Worm (Caenorhabditis elegans): ENCODE data around the gene glt-4.

DNA sequence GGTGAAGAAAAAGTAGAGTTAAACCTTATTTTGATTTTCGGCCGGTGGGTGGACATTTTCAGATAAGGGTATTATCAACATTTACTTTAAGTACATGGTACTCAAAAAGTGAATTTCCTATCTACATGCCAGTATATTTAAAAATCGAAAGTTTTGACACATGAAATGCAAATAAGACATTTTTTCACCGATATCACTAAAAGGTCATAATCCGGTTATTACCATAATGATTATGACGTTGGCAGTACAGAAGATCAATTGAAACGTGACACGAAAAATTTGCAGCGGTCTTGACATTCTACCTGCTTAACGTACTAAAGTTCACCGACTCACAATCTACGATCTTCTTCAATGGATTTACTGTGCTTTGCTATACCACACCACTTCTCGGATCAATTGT is 54.8 kb downstream of the glt-4 start:
- TF ChIP-seq ztf-29 (GFP tag; IDR thresholded peaks at IDR 0.05) = no peak
- TF ChIP-seq flt-1 (GFP tag; IDR thresholded peaks at IDR 0.05) = no peak
